Worm (Caenorhabditis elegans) whole organism, L4 larva: Measurements from ENCODE around the gene spig-9.
A peak's percentile ranks its signal among the peaks of the same experiment; 100 is the strongest.

ENCODE experiments used
- D1046.2 ChIP-seq: fragments of 200-800 bp; sonication (Bioruptor generic); IDR thresholded peaks from 2 replicates; pipeline ENCODE4 v1.3.6; 2022; ENCODE audit warnings: missing genetic modification characterization, missing compliant biosample characterization
- T20F7.1 ChIP-seq: fragments of 200-800 bp; sonication (Bioruptor generic); optimal IDR thresholded peaks from 2 replicates; lab custom pipeline; 2018; ENCODE audit warnings: mild to moderate bottlenecking, missing genetic modification characterization, missing compliant biosample characterization
- Y5F2A.4 ChIP-seq: fragments of 200-800 bp; sonication (Bioruptor generic); optimal IDR thresholded peaks from 2 replicates; lab custom pipeline; 2018; ENCODE audit warnings: mild to moderate bottlenecking, missing genetic modification characterization, missing compliant biosample characterization
- aha-1 ChIP-seq: fragments of 150-350 bp; peaks from one replicate; lab custom pipeline; 2014; ENCODE audit warnings: missing biosample characterization, missing genetic modification characterization
- ama-1 ChIP-seq: fragments of 150-350 bp; optimal IDR thresholded peaks from 2 replicates; lab custom pipeline; 2014; ENCODE audit warnings: inconsistent platforms, mixed read lengths
- arid-1 ChIP-seq: fragments of 200-800 bp; sonication (Bioruptor generic); conservative IDR thresholded peaks from 2 replicates; pipeline ENCODE4 v1.3.6; 2022; ENCODE audit warnings: missing genetic modification reagents, missing genetic modification characterization, missing compliant biosample characterization
- ceh-20 ChIP-seq: fragments of 200-800 bp; sonication (Bioruptor generic); IDR thresholded peaks from 2 replicates; pipeline ENCODE4 v1.3.6; 2022; ENCODE audit warnings: missing genetic modification reagents, missing genetic modification characterization, missing compliant biosample characterization
- ctbp-1 ChIP-seq: fragments of 200-800 bp; sonication (Bioruptor generic); IDR thresholded peaks from 2 replicates; pipeline ENCODE4 v1.3.6; 2022; ENCODE audit warnings: missing genetic modification reagents, missing genetic modification characterization, missing compliant biosample characterization
- daf-16 ChIP-seq, 3 experiments: sonication (generic microtip); optimal IDR thresholded peaks; 2 replicates each; lab custom pipeline; 2016 to 2017; ENCODE audit warnings: missing genetic modification characterization in 3 of 3, missing genetic modification reagents in 3 of 3, mild to moderate bottlenecking in 2 of 3, missing compliant biosample characterization in 2 of 3, missing biosample characterization in 1 of 3, moderate library complexity in 1 of 3
- dmd-9 ChIP-seq: fragments of 200-800 bp; sonication (Bioruptor generic); IDR thresholded peaks from 2 replicates; pipeline ENCODE4 v1.3.6; 2022; ENCODE audit warnings: missing genetic modification reagents, missing genetic modification characterization, missing compliant biosample characterization
- duxl-1 ChIP-seq: sonication (generic microtip); optimal IDR thresholded peaks from 2 replicates; lab custom pipeline; 2016; ENCODE audit warnings: mild to moderate bottlenecking, missing genetic modification characterization, moderate library complexity, missing compliant biosample characterization; ENCODE audit not compliant: poor library complexity
- dve-1 ChIP-seq: sonication (generic microtip); optimal IDR thresholded peaks from 2 replicates; lab custom pipeline; 2017; ENCODE audit warnings: antibody characterized with exemption, mild to moderate bottlenecking, missing genetic modification characterization, missing compliant biosample characterization; ENCODE audit not compliant: insufficient read depth
- egl-43 ChIP-seq: fragments of 200-800 bp; sonication (Bioruptor generic); IDR thresholded peaks from 2 replicates; pipeline ENCODE4 v1.3.6; 2022; ENCODE audit warnings: missing genetic modification reagents, missing genetic modification characterization, missing compliant biosample characterization
- fkh-10 ChIP-seq: fragments of 150-350 bp; optimal IDR thresholded peaks from 2 replicates; lab custom pipeline; 2014; ENCODE audit warnings: missing biosample characterization, missing genetic modification reagents, missing genetic modification characterization
- fos-1 ChIP-seq: fragments of 150-350 bp; optimal IDR thresholded peaks from 2 replicates; lab custom pipeline; 2014; ENCODE audit warnings: missing biosample characterization, missing genetic modification characterization
- gei-8 ChIP-seq: fragments of 200-800 bp; sonication (Bioruptor generic); optimal IDR thresholded peaks from 2 replicates; lab custom pipeline; 2018; ENCODE audit warnings: mild to moderate bottlenecking, missing genetic modification characterization, missing compliant biosample characterization
- hif-1 ChIP-seq, 2 experiments: sonication (generic microtip); optimal IDR thresholded peaks; 2 replicates each; lab custom pipeline; 2016 to 2017; ENCODE audit warnings: missing compliant biosample characterization in 2 of 2, missing genetic modification characterization in 2 of 2, missing genetic modification reagents in 2 of 2, missing genotype in 2 of 2, mild to moderate bottlenecking in 1 of 2
- hmg-1.1 ChIP-seq: fragments of 200-800 bp; sonication (Bioruptor generic); IDR thresholded peaks from 2 replicates; pipeline ENCODE4 v1.3.6; 2022; ENCODE audit warnings: missing genetic modification reagents, missing genetic modification characterization, missing compliant biosample characterization
- lir-3 ChIP-seq: sonication (generic microtip); optimal IDR thresholded peaks from 2 replicates; lab custom pipeline; 2016; ENCODE audit warnings: mild to moderate bottlenecking, missing genetic modification characterization, missing compliant biosample characterization
- madf-5 ChIP-seq, 2 experiments: fragments of 200-800 bp; sonication (Bioruptor generic); IDR thresholded peaks; 2 replicates each; pipeline ENCODE4 v1.3.6; 2022; ENCODE audit warnings: missing compliant biosample characterization in 2 of 2, missing genetic modification characterization in 2 of 2
- mdt-29 ChIP-seq: fragments of 200-800 bp; sonication (Bioruptor generic); IDR thresholded peaks from 2 replicates; pipeline ENCODE4 v1.3.6; 2022; ENCODE audit warnings: missing genetic modification reagents, missing genetic modification characterization, missing compliant biosample characterization
- mxl-3 ChIP-seq: fragments of 200-800 bp; sonication (Bioruptor generic); optimal IDR thresholded peaks from 2 replicates; lab custom pipeline; 2018; ENCODE audit warnings: mild to moderate bottlenecking, missing genetic modification characterization, missing compliant biosample characterization
- nhr-102 ChIP-seq: sonication (generic microtip); optimal IDR thresholded peaks from 2 replicates; lab custom pipeline; 2016; ENCODE audit warnings: mild to moderate bottlenecking, missing genetic modification characterization, moderate library complexity, missing compliant biosample characterization
- nhr-111 ChIP-seq: fragments of 200-800 bp; sonication (Bioruptor generic); optimal IDR thresholded peaks from 2 replicates; lab custom pipeline; 2018; ENCODE audit warnings: mild to moderate bottlenecking, missing genetic modification characterization, missing compliant biosample characterization
- nhr-28 ChIP-seq: fragments of 150-350 bp; optimal IDR thresholded peaks from 2 replicates; lab custom pipeline; 2014; ENCODE audit warnings: missing biosample characterization, missing genetic modification characterization
- nhr-48 ChIP-seq: sonication (generic microtip); optimal IDR thresholded peaks from 2 replicates; lab custom pipeline; 2016; ENCODE audit warnings: mild to moderate bottlenecking, missing genetic modification characterization, missing compliant biosample characterization
- nhr-77 ChIP-seq: fragments of 150-350 bp; optimal IDR thresholded peaks from 2 replicates; lab custom pipeline; 2014; ENCODE audit warnings: missing biosample characterization, missing genetic modification characterization
- pha-4 ChIP-seq, 2 experiments: fragments of 150-350 bp in 1 of 2; fragments of 200-800 bp in 1 of 2; sonication (Bioruptor generic) in 1 of 2; IDR thresholded peaks in 1 of 2; optimal IDR thresholded peaks in 1 of 2; 2 replicates each; pipeline versions ENCODE4 v1.3.6 to Lab custom; 2014 to 2022; ENCODE audit warnings: missing genetic modification characterization in 2 of 2, missing genetic modification reagents in 2 of 2, missing biosample characterization in 1 of 2, missing compliant biosample characterization in 1 of 2
- sdz-12 ChIP-seq: fragments of 200-800 bp; sonication (Bioruptor generic); optimal IDR thresholded peaks from 2 replicates; lab custom pipeline; 2018; ENCODE audit warnings: mild to moderate bottlenecking, missing genetic modification characterization, missing compliant biosample characterization
- skn-1 ChIP-seq: fragments of 150-350 bp; optimal IDR thresholded peaks from 2 replicates; lab custom pipeline; 2014; ENCODE audit warnings: missing biosample characterization, missing genetic modification characterization
- snpc-4 ChIP-seq: fragments of 150-350 bp; optimal IDR thresholded peaks from 2 replicates; lab custom pipeline; 2014; ENCODE audit warnings: missing biosample characterization, missing genetic modification characterization
- spr-1 ChIP-seq: sonication (generic microtip); optimal IDR thresholded peaks from 2 replicates; lab custom pipeline; 2016; ENCODE audit warnings: mild to moderate bottlenecking, missing genetic modification characterization, missing compliant biosample characterization
- spr-3 ChIP-seq: fragments of 200-800 bp; sonication (Bioruptor generic); optimal IDR thresholded peaks from 2 replicates; lab custom pipeline; 2018; ENCODE audit warnings: mild to moderate bottlenecking, missing genetic modification characterization, missing compliant biosample characterization
- tag-97 ChIP-seq: fragments of 200-800 bp; sonication (Bioruptor generic); IDR thresholded peaks from 2 replicates; pipeline ENCODE4 v1.3.6; 2022; ENCODE audit warnings: missing genetic modification characterization, missing compliant biosample characterization
- unc-62 ChIP-seq, 3 experiments: fragments of 150-350 bp in 1 of 3; sonication (generic microtip); optimal IDR thresholded peaks in 2 of 3; peaks in 1 of 3; 1 replicate in 1 of 3; 2 replicates in 2 of 3; lab custom pipeline; 2014 to 2017; ENCODE audit warnings: missing biosample characterization in 3 of 3, missing genetic modification characterization in 3 of 3, missing genetic modification reagents in 3 of 3, missing genotype in 1 of 3
- zfp-3 ChIP-seq: fragments of 200-800 bp; sonication (Bioruptor generic); conservative IDR thresholded peaks from 2 replicates; pipeline ENCODE4 v1.3.6; 2022; ENCODE audit warnings: missing genetic modification reagents, missing genetic modification characterization, missing compliant biosample characterization
- zip-11 ChIP-seq: fragments of 200-800 bp; sonication (Bioruptor generic); IDR thresholded peaks from 2 replicates; pipeline ENCODE4 v1.3.6; 2022; ENCODE audit warnings: missing genetic modification characterization, missing compliant biosample characterization
- ztf-7 ChIP-seq: fragments of 150-350 bp; optimal IDR thresholded peaks from 2 replicates; lab custom pipeline; 2014; ENCODE audit warnings: missing biosample characterization, missing genetic modification characterization

Gene spig-9

ce11 chrV:13653713-13654393 is 42.2 kb upstream of the spig-9 start, which contains the start of gene lpin-1 (continued):
- 0 out of 2 replicates have a peak, but pooled peaks have one; percentile 28 for TF ChIP-seq zfp-3 (GFP tag; lab: Robert Waterston, UW)
- TF ChIP-seq mxl-3 (GFP tag; lab: Kevin White, UChicago), result peak; percentile 70
- peak in 1 of 2 experiments; percentile 60 for TF ChIP-seq unc-62 (GFP tag; optimal IDR thresholded peaks at IDR 0.05 in 1 of 2; lab: Kevin White, UChicago)
- TF ChIP-seq unc-62 (tag; optimal IDR thresholded peaks at IDR 0.05; lab: Kevin White, UChicago), result no peak
- peak; percentile 96 for TF ChIP-seq aha-1 (tag; lab: Kevin White, UChicago)
- peak; percentile 47 for TF ChIP-seq nhr-48 (tag; lab: Kevin White, UChicago)
- TF ChIP-seq gei-8, result no peak
- peak in 1 of 2 experiments; percentile 38 for TF ChIP-seq hif-1 (tag; optimal IDR thresholded peaks at IDR 0.05; lab: Kevin White, UChicago)
- TF ChIP-seq nhr-28, result peak; percentile 77
- no peak for TF ChIP-seq pha-4 (GFP tag; IDR thresholded peaks at IDR 0.05; lab: Robert Waterston, UW)
- no peak for TF ChIP-seq pha-4 (tag; optimal IDR thresholded peaks at IDR 0.05; lab: Kevin White, UChicago)
- TF ChIP-seq spr-3 (GFP tag; lab: Kevin White, UChicago), result no peak

- TF ChIP-seq fkh-10 (GFP tag; lab: Kevin White, UChicago) (no peak), sdz-12 (GFP tag; lab: Kevin White, UChicago) (no peak), ceh-20 (GFP tag; lab: Robert Waterston, UW) (no peak), nhr-111 (GFP tag; lab: Kevin White, UChicago) (no peak), skn-1 (tag; lab: Kevin White, UChicago) (no peak), nhr-28 (peak; percentile 64), nhr-77 (tag; lab: Kevin White, UChicago) (peak; percentile 31), T20F7.1 (GFP tag; lab: Kevin White, UChicago) (peak; percentile 47)
These were observed 40.6 kb upstream of the spig-9 start for ce11 chrV:13652322-13652721.

DNA sequence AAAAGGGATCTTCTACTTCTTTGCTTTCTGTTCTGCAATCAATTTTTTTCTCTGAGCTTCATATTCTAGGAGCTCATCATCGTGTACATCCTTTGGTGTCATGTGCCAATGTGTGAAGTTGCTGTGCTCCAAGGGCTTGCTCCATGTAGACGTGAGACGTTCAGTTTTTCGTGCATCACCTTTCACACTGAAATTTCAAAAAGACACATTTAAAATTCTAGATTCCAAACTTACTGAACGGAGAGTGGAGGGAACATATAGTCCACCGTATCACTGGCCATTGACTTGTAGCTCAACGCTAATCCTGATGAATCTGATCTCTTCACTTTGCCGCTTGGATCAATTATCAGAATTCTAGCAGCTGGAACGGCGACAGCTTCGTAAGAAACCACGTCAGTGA is 39.1 kb upstream of the spig-9 start:
- TF ChIP-seq tag-97 (GFP tag; lab: Robert Waterston, UW) (no peak), lir-3 (tag; lab: Kevin White, UChicago) (no peak), ceh-20 (GFP tag; lab: Robert Waterston, UW) (no peak), spr-1 (tag; lab: Kevin White, UChicago) (no peak), hif-1 (tag; optimal IDR thresholded peaks at IDR 0.05; lab: Kevin White, UChicago) (no peak), madf-5 (GFP tag; IDR thresholded peaks at IDR 0.05; lab: Robert Waterston, UW) (no peak), snpc-4 (tag; lab: Kevin White, UChicago) (no peak), fos-1 (tag; lab: Kevin White, UChicago) (no peak), zfp-3 (GFP tag; lab: Robert Waterston, UW) (0 out of 2 replicates have a peak, but pooled peaks have one; percentile 10), D1046.2 (GFP tag; lab: Robert Waterston, UW) (no peak), dmd-9 (GFP tag; lab: Robert Waterston, UW) (no peak), nhr-102 (tag; lab: Kevin White, UChicago) (no peak), zip-11 (GFP tag; lab: Robert Waterston, UW) (no peak), hmg-1.1 (GFP tag; lab: Robert Waterston, UW) (0 out of 2 replicates have a peak, but pooled peaks have one; percentile 11), unc-62 (GFP tag; optimal IDR thresholded peaks at IDR 0.05 in 1 of 2; lab: Kevin White, UChicago) (peak in 1 of 2 experiments; percentile 96), unc-62 (tag; optimal IDR thresholded peaks at IDR 0.05; lab: Kevin White, UChicago) (no peak), dve-1 (tag; lab: Kevin White, UChicago) (no peak), ztf-7 (no peak)

ce11 chrV:13649730-13650349 is 38.2 kb upstream of the spig-9 start, which contains the start of gene H37A05.4:
Gene H37A05.4 (minus strand): TSS chrV:13649780.
- TF ChIP-seq Y5F2A.4 (GFP tag; lab: Kevin White, UChicago), result peak; percentile 39
- peak; percentile 29 for TF ChIP-seq dve-1 (tag; lab: Kevin White, UChicago)
- TF ChIP-seq nhr-48 (tag; lab: Kevin White, UChicago), result peak; percentile 23
- 0 out of 2 replicates have a peak, but pooled peaks have one; percentile 35 for TF ChIP-seq egl-43 (GFP tag; lab: Robert Waterston, UW)
- TF ChIP-seq duxl-1 (tag; lab: Kevin White, UChicago), result peak; percentile 84
- no peak for TF ChIP-seq daf-16 (GFP tag; optimal IDR thresholded peaks at IDR 0.05; lab: Kevin White, UChicago)
- TF ChIP-seq daf-16 (tag; optimal IDR thresholded peaks at IDR 0.05; lab: Kevin White, UChicago), result no peak
- peak; percentile 18; the same call in 1 of the 2 replicates for TF ChIP-seq mdt-29 (GFP tag; lab: Robert Waterston, UW)
- TF ChIP-seq arid-1 (GFP tag; lab: Robert Waterston, UW), result peak; percentile 42; the same call in 1 of the 2 replicates
- TF ChIP-seq unc-62 (GFP tag; optimal IDR thresholded peaks at IDR 0.05 in 1 of 2; lab: Kevin White, UChicago), result peak in 1 of 2 experiments; percentile 56
- no peak for TF ChIP-seq unc-62 (tag; optimal IDR thresholded peaks at IDR 0.05; lab: Kevin White, UChicago)
- TF ChIP-seq ama-1 (lab: Kevin White, UChicago), result peak; percentile 68
- TF ChIP-seq ctbp-1, result 0 out of 2 replicates have a peak, but pooled peaks have one; percentile 36
- no peak for TF ChIP-seq nhr-111 (GFP tag; lab: Kevin White, UChicago)
- TF ChIP-seq pha-4 (GFP tag; IDR thresholded peaks at IDR 0.05; lab: Robert Waterston, UW), result peak; percentile 51; the same call in 1 of the 2 replicates
- TF ChIP-seq pha-4 (tag; optimal IDR thresholded peaks at IDR 0.05; lab: Kevin White, UChicago), result no peak
- peak; percentile 73 for TF ChIP-seq zfp-3 (GFP tag; lab: Robert Waterston, UW)
- TF ChIP-seq aha-1 (tag; lab: Kevin White, UChicago), result peak; percentile 70
- peak; percentile 9 for TF ChIP-seq nhr-28
